Worm (Caenorhabditis elegans) whole organism, L4 larva: ENCODE results near the gene wrt-3.

Source experiments
- F49E8.2 ChIP-seq: sonication (generic microtip); optimal IDR thresholded peaks from 2 replicates; lab custom pipeline; 2016; ENCODE audit warnings: missing compliant biosample characterization, mild to moderate bottlenecking, missing genetic modification characterization, borderline replicate concordance
- Y48G9A.11 ChIP-seq: fragments of 200-800 bp; sonication (Bioruptor generic); IDR thresholded peaks from 2 replicates; pipeline ENCODE4 v1.3.6; 2022; ENCODE audit warnings: missing genetic modification reagents, missing genetic modification characterization, missing compliant biosample characterization
- Y5F2A.4 ChIP-seq: fragments of 200-800 bp; sonication (Bioruptor generic); optimal IDR thresholded peaks from 2 replicates; lab custom pipeline; 2018; ENCODE audit warnings: mild to moderate bottlenecking, missing genetic modification characterization, missing compliant biosample characterization
- aly-2 ChIP-seq: sonication (generic microtip); optimal IDR thresholded peaks from 2 replicates; lab custom pipeline; 2018; ENCODE audit warnings: missing biosample characterization, missing genetic modification characterization
- ces-1 ChIP-seq: fragments of 150-350 bp; sonication (generic microtip); optimal IDR thresholded peaks from 4 replicates; lab custom pipeline; 2014; ENCODE audit warnings: missing biosample characterization, missing genetic modification reagents, missing genetic modification characterization
- dmd-9 ChIP-seq: fragments of 200-800 bp; sonication (Bioruptor generic); IDR thresholded peaks from 2 replicates; pipeline ENCODE4 v1.3.6; 2022; ENCODE audit warnings: missing genetic modification reagents, missing genetic modification characterization, missing compliant biosample characterization
- dpl-1 ChIP-seq: fragments of 150-350 bp; optimal IDR thresholded peaks from 2 replicates; lab custom pipeline; 2014; ENCODE audit warnings: missing biosample characterization, missing genetic modification reagents, missing genetic modification characterization
- fos-1 ChIP-seq: fragments of 150-350 bp; optimal IDR thresholded peaks from 2 replicates; lab custom pipeline; 2014; ENCODE audit warnings: missing biosample characterization, missing genetic modification characterization
- lin-13 ChIP-seq: fragments of 150-350 bp; optimal IDR thresholded peaks from 2 replicates; lab custom pipeline; 2014; ENCODE audit warnings: missing biosample characterization, missing genetic modification reagents, missing genetic modification characterization
- nhr-102 ChIP-seq: sonication (generic microtip); optimal IDR thresholded peaks from 2 replicates; lab custom pipeline; 2016; ENCODE audit warnings: mild to moderate bottlenecking, missing genetic modification characterization, moderate library complexity, missing compliant biosample characterization
- snpc-4 ChIP-seq: fragments of 150-350 bp; optimal IDR thresholded peaks from 2 replicates; lab custom pipeline; 2014; ENCODE audit warnings: missing biosample characterization, missing genetic modification characterization
- unc-62 ChIP-seq, 3 experiments: fragments of 150-350 bp in 1 of 3; sonication (generic microtip); optimal IDR thresholded peaks in 2 of 3; peaks in 1 of 3; 1 replicate in 1 of 3; 2 replicates in 2 of 3; lab custom pipeline; 2014 to 2017; ENCODE audit warnings: missing biosample characterization in 3 of 3, missing genetic modification characterization in 3 of 3, missing genetic modification reagents in 3 of 3, missing genotype in 1 of 3
- ztf-11 ChIP-seq: fragments of 150-350 bp; optimal IDR thresholded peaks from 2 replicates; lab custom pipeline; 2014; ENCODE audit warnings: missing biosample characterization, missing genetic modification characterization

DNA sequence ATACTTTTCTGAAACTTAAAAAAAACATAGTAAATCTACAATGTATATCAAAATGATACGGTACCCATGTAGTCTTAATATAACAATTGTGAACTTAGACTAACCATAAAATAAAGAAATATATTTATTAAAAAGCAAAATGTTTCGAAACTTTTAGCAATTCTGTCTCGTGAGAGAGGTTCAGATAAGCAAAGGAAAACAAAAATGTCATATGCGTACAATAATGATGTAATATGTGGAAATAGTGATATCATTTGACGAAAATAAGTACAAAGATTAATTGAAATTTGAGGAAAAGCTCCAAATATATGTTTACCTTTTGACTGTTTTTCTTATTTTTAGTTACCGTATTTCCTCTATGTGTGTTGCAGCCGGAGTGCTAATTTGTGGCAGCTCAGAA, 36.9 kb upstream of the wrt-3 start:
- TF ChIP-seq ces-1 (GFP tag; lab: Kevin White, UChicago) (no peak), aly-2 (tag; lab: Kevin White, UChicago) (no peak), snpc-4 (tag; lab: Kevin White, UChicago) (no peak), dpl-1 (no peak), unc-62 (GFP tag; optimal IDR thresholded peaks at IDR 0.05 in 1 of 2; lab: Kevin White, UChicago) (no peak), unc-62 (tag; optimal IDR thresholded peaks at IDR 0.05; lab: Kevin White, UChicago) (no peak), Y5F2A.4 (no peak), ztf-11 (tag; lab: Kevin White, UChicago) (no peak), fos-1 (tag; lab: Kevin White, UChicago) (no peak), Y48G9A.11 (GFP tag; lab: Robert Waterston, UW) (no peak), dmd-9 (GFP tag; lab: Robert Waterston, UW) (no peak), nhr-102 (no peak), lin-13 (GFP tag; lab: Kevin White, UChicago) (no peak), F49E8.2 (tag; lab: Kevin White, UChicago) (no peak)
